Fruit fly (Drosophila melanogaster): ENCODE measurements around the gene CG17375.
A peak's percentile ranks its signal among the peaks of the same experiment; 100 is the strongest.

Gene CG17375

dm6 chr2L:6818357-6818756, 12.8 kb upstream of the CG17375 start (continued):
- TF ChIP-seq Hand (GFP tag; optimal IDR thresholded peaks at IDR 0.05) (no peak), CG1233 (GFP tag; optimal IDR thresholded peaks at IDR 0.05) (peak; percentile 4), wek (GFP tag; optimal IDR thresholded peaks at IDR 0.05) (peak; percentile 12), Doc3 (GFP tag; IDR thresholded peaks at IDR 0.05; ENCODE audit: partially characterized antibody) (no peak), sens-2 (GFP tag; IDR thresholded peaks at IDR 0.05) (peak; percentile 55; the same call in 1 of the 2 replicates), klu (GFP tag; IDR thresholded peaks at IDR 0.05) (no peak), CG3407 (GFP tag; optimal IDR thresholded peaks at IDR 0.05) (peak; percentile 31), Ssrp (tag; optimal IDR thresholded peaks at IDR 0.05) (no peak), Kr (GFP tag; optimal IDR thresholded peaks at IDR 0.05) (no peak), CG17361 (GFP tag; IDR thresholded peaks at IDR 0.05) (no peak), kay (GFP tag; optimal IDR thresholded peaks at IDR 0.05) (no peak), tup (GFP tag; optimal IDR thresholded peaks at IDR 0.05) (no peak), dati (GFP tag; IDR thresholded peaks at IDR 0.05) (no peak), Optix (GFP tag; IDR thresholded peaks at IDR 0.05) (no peak), Med (GFP tag) (peak; percentile 66), CG33557 (GFP tag; optimal IDR thresholded peaks at IDR 0.05) (peak; percentile 35), unpg (GFP tag; optimal IDR thresholded peaks at IDR 0.05) (no peak), CG9876 (GFP tag; optimal IDR thresholded peaks at IDR 0.05) (no peak), Atf3 (GFP tag; optimal IDR thresholded peaks at IDR 0.05) (no peak), CG9932 (GFP tag; IDR thresholded peaks at IDR 0.05) (no peak), oc (tag; optimal IDR thresholded peaks at IDR 0.05) (no peak), Ets97D (GFP tag; optimal IDR thresholded peaks at IDR 0.05) (no peak), hb (GFP tag; IDR thresholded peaks at IDR 0.05; ENCODE audit: partially characterized antibody) (no peak), CG7987 (GFP tag; optimal IDR thresholded peaks at IDR 0.05) (peak; percentile 16), CG17568 (GFP tag; optimal IDR thresholded peaks at IDR 0.05) (peak; percentile 15), twi (tag; optimal IDR thresholded peaks at IDR 0.05) (peak; percentile 3), gt (GFP tag; IDR thresholded peaks at IDR 0.05) (no peak), Hr51 (GFP tag; optimal IDR thresholded peaks at IDR 0.05) (no peak), insv (GFP tag; optimal IDR thresholded peaks at IDR 0.05) (no peak), CG11456 (GFP tag; IDR thresholded peaks at IDR 0.05) (no peak), fu2 (GFP tag; optimal IDR thresholded peaks at IDR 0.05) (no peak), CG10959 (GFP tag; IDR thresholded peaks at IDR 0.05) (no peak), CG7745 (tag; optimal IDR thresholded peaks at IDR 0.05) (peak; percentile 20), Oaz (GFP tag; IDR thresholded peaks at IDR 0.05) (no peak), NFAT (GFP tag; IDR thresholded peaks at IDR 0.05) (no peak), amos (GFP tag; IDR thresholded peaks at IDR 0.05; ENCODE audit: partially characterized antibody) (no peak), pan (optimal IDR thresholded peaks at IDR 0.05) (no peak), pan (GFP tag; optimal IDR thresholded peaks at IDR 0.05 in 1 of 2, IDR thresholded peaks at IDR 0.05 in 1 of 2) (no peak), BEAF-32 (GFP tag; optimal IDR thresholded peaks at IDR 0.05) (no peak), CG10321 (GFP tag; IDR thresholded peaks at IDR 0.05) (no peak), CG15601 (tag; optimal IDR thresholded peaks at IDR 0.05) (peak; percentile 26), Eip74EF (GFP tag; optimal IDR thresholded peaks at IDR 0.05) (no peak), CG15514 (GFP tag; optimal IDR thresholded peaks at IDR 0.05) (no peak), CG30431 (GFP tag; optimal IDR thresholded peaks at IDR 0.05) (no peak), jing (GFP tag; optimal IDR thresholded peaks at IDR 0.05) (no peak), CG14014 (GFP tag; IDR thresholded peaks at IDR 0.05) (no peak), CG12769 (tag; optimal IDR thresholded peaks at IDR 0.05) (no peak), CG8290 (GFP tag; optimal IDR thresholded peaks at IDR 0.05) (no peak), CG8290 (tag; optimal IDR thresholded peaks at IDR 0.05) (peak in 1 of 2 experiments; percentile 10), Bdp1 (GFP tag; optimal IDR thresholded peaks at IDR 0.05) (no peak), trh (GFP tag; optimal IDR thresholded peaks at IDR 0.05) (no peak), luna (GFP tag; optimal IDR thresholded peaks at IDR 0.05) (no peak)
